Worm (Caenorhabditis elegans): Measurements from ENCODE around the gene C17G10.10.

ce11 chrII:5633453-5633852 lies 34.3 kb upstream of the C17G10.10 start:
- TF ChIP-seq sea-1 (GFP tag; conservative IDR thresholded peaks at IDR 0.05) (no peak), ama-1 (optimal IDR thresholded peaks at IDR 0.05) (no peak), ets-7 (tag; optimal IDR thresholded peaks at IDR 0.05) (no peak), ceh-36 (tag; optimal IDR thresholded peaks at IDR 0.05) (no peak), aly-1 (tag; optimal IDR thresholded peaks at IDR 0.05) (no peak), tbx-37 (GFP tag; conservative IDR thresholded peaks at IDR 0.05) (no peak), hnd-1 (tag; optimal IDR thresholded peaks at IDR 0.05) (no peak), B0310.2 (tag; optimal IDR thresholded peaks at IDR 0.05) (no peak), hmg-4 (GFP tag; optimal IDR thresholded peaks at IDR 0.05) (no peak), hmbx-1 (tag; optimal IDR thresholded peaks at IDR 0.05) (no peak)
